Worm (Caenorhabditis elegans) whole organism, dauer: ENCODE results near the gene C04F5.8.

ENCODE experiments used
- unc-62 ChIP-seq: sonication (generic microtip); optimal IDR thresholded peaks from 2 replicates; lab custom pipeline; 2017; ENCODE audit warnings: missing biosample characterization, missing genetic modification reagents, missing genetic modification characterization

Gene C04F5.8

DNA sequence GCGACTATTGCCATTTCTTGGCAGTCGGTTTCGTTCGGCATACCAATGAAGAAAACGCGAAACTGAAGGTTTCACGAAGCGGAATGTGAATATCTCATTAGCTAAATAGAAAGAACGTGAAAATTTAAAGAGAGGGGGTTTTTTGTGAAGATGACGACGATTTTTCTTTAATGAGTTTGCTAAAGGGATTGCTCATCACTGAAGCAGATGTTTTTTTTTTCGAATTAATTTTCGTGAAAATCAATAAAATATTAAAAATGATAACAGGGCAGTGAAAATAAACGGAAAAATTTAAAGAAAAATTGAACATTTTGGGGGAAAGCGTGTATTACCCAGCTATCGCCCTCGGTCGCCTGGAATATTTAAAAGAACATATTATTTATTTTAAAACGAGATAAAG is 5.7 kb downstream of the C04F5.8 start, which contains the start of gene srab-3:
TSS of gene srab-3 (minus strand) at position 101 of the 400 bp plus-strand sequence.
- no peak for TF ChIP-seq unc-62 (GFP tag; lab: Kevin White, UChicago)

DNA sequence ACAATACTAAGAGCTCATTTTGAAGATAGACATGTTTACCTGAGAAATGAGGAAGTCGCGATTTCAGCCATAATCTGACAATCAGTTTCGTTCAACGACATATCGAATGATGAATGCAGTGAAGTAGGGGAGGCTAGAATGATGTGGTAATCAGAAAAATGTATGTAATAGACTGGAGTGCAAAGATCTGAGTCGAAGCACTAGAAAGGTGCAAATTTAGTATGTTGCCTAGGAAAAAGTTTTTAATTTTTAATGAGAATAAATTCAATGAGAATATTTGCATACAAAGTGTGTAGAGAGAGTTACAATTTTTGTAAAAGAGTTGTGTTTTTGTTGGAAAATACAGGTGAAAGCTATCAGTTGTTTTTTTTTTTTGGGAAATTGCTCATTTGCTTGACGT is 8.6 kb downstream of the C04F5.8 start, which contains the start of gene srab-2:
TSS of gene srab-2 (minus strand) at position 101 of the 400 bp plus-strand sequence.
- no peak for TF ChIP-seq unc-62 (GFP tag; lab: Kevin White, UChicago)

ce11 chrV:5102017-5102416 is 11.5 kb downstream of the C04F5.8 start, which contains the start of gene srab-1:
Gene srab-1 (minus strand): TSS chrV:5102117.
- TF ChIP-seq unc-62 (GFP tag; lab: Kevin White, UChicago) = no peak

DNA sequence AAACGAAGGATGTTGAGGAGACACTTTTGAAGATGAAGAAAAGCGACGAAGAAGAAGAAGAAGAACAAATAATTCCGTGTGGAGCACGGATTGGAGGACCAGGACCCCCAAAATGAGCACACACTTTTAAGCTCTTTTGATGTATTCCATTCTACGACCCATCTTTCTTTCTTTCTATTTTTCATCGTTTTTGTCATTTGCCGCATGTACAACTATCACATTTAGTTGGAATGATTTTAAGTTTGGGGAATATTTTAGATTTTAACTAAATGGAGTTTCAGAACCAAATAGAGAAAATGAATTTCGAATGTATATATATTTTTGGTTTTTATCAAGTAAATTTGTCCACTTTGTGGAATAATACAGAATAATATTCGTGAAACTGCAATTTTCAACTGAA is 14.6 kb downstream of the C04F5.8 start, which contains the start of gene unc-46:
TSS of gene unc-46 (minus strand) at position 101 of the 400 bp plus-strand sequence.
- no peak for TF ChIP-seq unc-62 (GFP tag; lab: Kevin White, UChicago)

ce11 chrV:5097035-5097434 is 16.5 kb downstream of the C04F5.8 start, which contains the start of gene C04F5.2:
Gene C04F5.2 (minus strand): TSS chrV:5097135.
- no peak for TF ChIP-seq unc-62 (GFP tag; lab: Kevin White, UChicago)

DNA sequence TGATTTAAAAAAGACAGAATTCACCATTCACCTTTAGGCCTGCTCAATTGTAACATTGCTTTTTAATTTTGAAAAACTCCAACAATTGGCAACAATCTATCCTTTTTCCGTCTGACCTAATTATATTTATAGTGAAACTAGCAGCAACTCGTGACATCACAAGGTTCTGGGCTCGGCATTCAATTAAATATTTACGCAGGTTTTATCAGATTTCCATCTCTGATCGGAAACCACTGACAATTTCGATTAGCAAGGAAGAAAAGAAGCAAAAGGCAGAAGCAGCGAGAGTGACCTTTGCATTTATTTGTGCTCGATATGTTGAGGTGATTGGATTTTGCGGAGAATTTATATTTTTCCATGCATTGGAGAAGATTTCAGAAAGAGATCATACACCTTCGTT is 23.2 kb downstream of the C04F5.8 start:
- no peak for TF ChIP-seq unc-62 (GFP tag; lab: Kevin White, UChicago)

- no peak for TF ChIP-seq unc-62 (GFP tag; lab: Kevin White, UChicago)
These were observed 23.9 kb downstream of the C04F5.8 start, which contains the start of gene glb-32 for ce11 chrV:5089497-5090134. Gene glb-32 (minus strand): TSS chrV:5089547.

- no peak for TF ChIP-seq unc-62 (GFP tag; lab: Kevin White, UChicago)
These were observed 25.2 kb downstream of the C04F5.8 start for ce11 chrV:5088311-5088710.

DNA sequence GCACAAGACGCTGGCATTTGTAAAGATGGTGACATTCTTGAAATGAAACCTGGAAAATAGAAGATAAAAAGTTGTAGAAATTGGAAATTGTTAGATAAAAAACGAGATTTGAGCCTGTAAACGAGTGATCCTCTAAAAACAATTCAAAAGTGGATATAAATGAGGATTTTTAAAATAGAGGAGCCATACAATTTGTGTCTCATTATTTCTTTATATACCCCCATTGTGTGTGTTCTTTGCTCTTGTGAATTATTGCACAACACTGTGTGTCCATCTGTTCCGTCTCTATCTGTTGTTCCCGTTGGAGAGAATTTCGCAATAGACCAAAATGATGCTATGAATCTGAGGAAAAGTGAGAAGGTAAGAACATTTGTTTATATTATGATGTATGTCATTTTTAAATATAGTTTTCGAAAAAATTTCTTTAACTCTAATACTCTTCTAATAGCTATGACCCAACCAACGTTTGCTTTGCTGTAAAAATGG is 26.6 kb downstream of the C04F5.8 start, which contains the start of gene Y58A7A.5:
TSS of gene Y58A7A.5 (minus strand) at position 51 of the 486 bp plus-strand sequence.
- TF ChIP-seq unc-62 (GFP tag; lab: Kevin White, UChicago) = no peak

ce11 chrV:5084957-5085465 is 28.5 kb downstream of the C04F5.8 start, which contains the start of gene Y58A7A.4:
Gene Y58A7A.4 (minus strand): TSS chrV:5085007.
- TF ChIP-seq unc-62 (GFP tag; lab: Kevin White, UChicago) = no peak

- no peak for TF ChIP-seq unc-62 (GFP tag; lab: Kevin White, UChicago)
These were observed 32.7 kb downstream of the C04F5.8 start, which contains the start of gene Y58A7A.3 for ce11 chrV:5080853-5081338. Gene Y58A7A.3 (minus strand): TSS chrV:5080903.

- TF ChIP-seq unc-62 (GFP tag; lab: Kevin White, UChicago) = no peak
These were observed 41.5 kb downstream of the C04F5.8 start, which contains the start of gene Y58A7A.2 for ce11 chrV:5072082-5072481. Gene Y58A7A.2 (minus strand): TSS chrV:5072182.

DNA sequence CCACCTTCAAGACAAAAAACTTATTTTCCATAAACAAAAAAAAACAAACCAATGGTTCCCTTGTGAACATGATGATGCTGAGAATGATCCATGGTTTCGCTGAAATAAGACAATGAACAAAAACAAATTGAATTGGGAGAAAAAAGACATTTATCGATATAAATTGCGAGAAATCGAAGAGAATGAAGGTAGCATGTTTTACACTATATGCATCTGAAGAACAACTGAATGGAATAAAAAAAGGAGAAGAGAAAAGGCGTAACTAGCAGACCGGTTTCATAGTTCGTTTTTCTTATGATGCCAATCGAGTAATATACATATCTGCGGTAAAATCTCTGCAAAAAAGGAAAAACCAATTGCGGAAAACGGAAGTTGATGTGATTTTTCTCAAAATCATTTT is 44.1 kb downstream of the C04F5.8 start, which contains the start of gene Y58A7A.1:
TSS of gene Y58A7A.1 (minus strand) at position 101 of the 400 bp plus-strand sequence.
- no peak for TF ChIP-seq unc-62 (GFP tag; lab: Kevin White, UChicago)

- TF ChIP-seq unc-62 (GFP tag; lab: Kevin White, UChicago) = no peak
These were observed 46.2 kb downstream of the C04F5.8 start for ce11 chrV:5067390-5067789.

ce11 chrV:5064761-5065421 is 48.7 kb downstream of the C04F5.8 start, which contains the start of gene mlk-1:
Gene mlk-1 (minus strand): TSS chrV:5064811.
- no peak for TF ChIP-seq unc-62 (GFP tag; lab: Kevin White, UChicago)
